Fruit fly (Drosophila melanogaster) whole organism, wandering third instar larva: Measurements from ENCODE around the gene Mst98Ca.
A peak's percentile ranks its signal among the peaks of the same experiment; 100 is the strongest.

Experiments
- Abd-B ChIP-seq: fragments of >200 bp; optimal IDR thresholded peaks from 2 replicates; lab custom pipeline; 2017; ENCODE audit warnings: missing biosample characterization, missing genetic modification characterization
- CG32264 ChIP-seq: fragments of 200-800 bp; sonication (Bioruptor generic); optimal IDR thresholded peaks from 2 replicates; lab custom pipeline; 2016; ENCODE audit warnings: missing biosample characterization, missing genetic modification characterization
- CG9705 ChIP-seq: fragments of 200-800 bp; sonication (Bioruptor generic); optimal IDR thresholded peaks from 2 replicates; lab custom pipeline; 2018; ENCODE audit warnings: missing biosample characterization, mild to moderate bottlenecking, missing genetic modification characterization
- CrebA ChIP-seq: fragments of 200-800 bp; sonication (Bioruptor generic); optimal IDR thresholded peaks from 2 replicates; lab custom pipeline; 2016; ENCODE audit warnings: missing biosample characterization, mild to moderate bottlenecking, missing genetic modification characterization, borderline replicate concordance
- Dfd ChIP-seq: fragments of >200 bp; optimal IDR thresholded peaks from 2 replicates; lab custom pipeline; 2017; ENCODE audit warnings: missing biosample characterization, missing genetic modification characterization
- Dif ChIP-seq: fragments of 200-275, 200-300 bp; sonication (Bioruptor generic); optimal IDR thresholded peaks from 2 replicates; lab custom pipeline; 2018; ENCODE audit warnings: missing biosample characterization, missing genetic modification characterization; ENCODE audit not compliant: partially characterized antibody
- GATAd ChIP-seq: sonication (Bioruptor generic); optimal IDR thresholded peaks from 2 replicates; lab custom pipeline; 2016; ENCODE audit warnings: missing biosample characterization, missing genetic modification characterization
- HLH106 ChIP-seq: fragments of 200-800 bp; optimal IDR thresholded peaks from 3 replicates; lab custom pipeline; 2019; ENCODE audit warnings: missing biosample characterization, mild to moderate bottlenecking, missing genetic modification characterization, moderate library complexity
- Hnf4 ChIP-seq: fragments of 200-800 bp; sonication (Bioruptor generic); optimal IDR thresholded peaks from 2 replicates; lab custom pipeline; 2016; ENCODE audit warnings: missing biosample characterization, mild to moderate bottlenecking, missing genetic modification characterization
- Hr78 ChIP-seq: fragments of >200 bp; optimal IDR thresholded peaks from 2 replicates; lab custom pipeline; 2017; ENCODE audit warnings: missing biosample characterization, missing genetic modification characterization
- Hr83 ChIP-seq: fragments of 200-300 bp; sonication (Bioruptor generic); optimal IDR thresholded peaks from 2 replicates; lab custom pipeline; 2016; ENCODE audit warnings: missing biosample characterization, mild to moderate bottlenecking, missing genetic modification characterization, moderate library complexity; ENCODE audit not compliant: poor library complexity, severe bottlenecking
- Jra ChIP-seq: sonication (Bioruptor generic); optimal IDR thresholded peaks from 2 replicates; lab custom pipeline; 2016; ENCODE audit warnings: missing biosample characterization, missing genetic modification characterization
- Myc ChIP-seq: fragments of >200 bp; optimal IDR thresholded peaks from 2 replicates; lab custom pipeline; 2017
- N ChIP-seq: fragments of >200 bp; optimal IDR thresholded peaks from 2 replicates; lab custom pipeline; 2018; ENCODE audit warnings: missing biosample characterization, missing external identifiers, missing genetic modification characterization
- OdsH ChIP-seq: fragments of 200-800 bp; sonication (Bioruptor generic); optimal IDR thresholded peaks from 2 replicates; lab custom pipeline; 2016; ENCODE audit warnings: missing biosample characterization, mild to moderate bottlenecking, missing genetic modification characterization
- Rel ChIP-seq, 2 experiments: fragments of 200-800 bp; sonication (Bioruptor generic) in 1 of 2; optimal IDR thresholded peaks; 2 replicates in 1 of 2; 3 replicates in 1 of 2; lab custom pipeline; 2016 to 2019; ENCODE audit warnings: mild to moderate bottlenecking in 2 of 2, missing biosample characterization in 2 of 2, missing genetic modification characterization in 2 of 2, moderate library complexity in 1 of 2
- Sp1 ChIP-seq: fragments of 200-800 bp; sonication (Bioruptor generic); optimal IDR thresholded peaks from 3 replicates; lab custom pipeline; 2019; ENCODE audit warnings: missing biosample characterization, mild to moderate bottlenecking, missing genetic modification characterization, moderate library complexity
- Vsx2 ChIP-seq: fragments of 200-300, 225-300 bp; sonication (Bioruptor generic); optimal IDR thresholded peaks from 2 replicates; lab custom pipeline; 2018; ENCODE audit warnings: missing biosample characterization, missing genetic modification characterization; ENCODE audit not compliant: partially characterized antibody
- br ChIP-seq: fragments of 200-800 bp; sonication (Bioruptor generic); optimal IDR thresholded peaks from 2 replicates; lab custom pipeline; 2016; ENCODE audit warnings: missing biosample characterization, missing genetic modification characterization
- brk ChIP-seq: fragments of 200-800 bp; sonication (Bioruptor generic); optimal IDR thresholded peaks from 2 replicates; lab custom pipeline; 2016; ENCODE audit warnings: missing biosample characterization, mild to moderate bottlenecking, missing genetic modification characterization
- dl ChIP-seq, 2 experiments: fragments of 175-275, 200-275 bp in 1 of 2; fragments of 200-275 bp in 1 of 2; sonication (Bioruptor generic); optimal IDR thresholded peaks; lab custom pipeline; 2018; ENCODE audit warnings: mild to moderate bottlenecking in 2 of 2, missing biosample characterization in 2 of 2, missing genetic modification characterization in 2 of 2, moderate library complexity in 2 of 2; ENCODE audit not compliant: partially characterized antibody in 2 of 2, insufficient read depth in 1 of 2
- dsf ChIP-seq: sonication (Bioruptor generic); optimal IDR thresholded peaks from 2 replicates; lab custom pipeline; 2016; ENCODE audit warnings: missing biosample characterization, missing genetic modification characterization, borderline replicate concordance
- ey ChIP-seq: fragments of 200-800 bp; sonication (Bioruptor generic); optimal IDR thresholded peaks from 2 replicates; lab custom pipeline; 2016; ENCODE audit warnings: missing biosample characterization, missing genetic modification characterization
- foxo ChIP-seq, 2 experiments: fragments of 200-800 bp; sonication (Bioruptor generic); optimal IDR thresholded peaks; 2 replicates in 1 of 2; 3 replicates in 1 of 2; lab custom pipeline; 2016 to 2017; ENCODE audit warnings: missing biosample characterization in 2 of 2, missing genetic modification characterization in 2 of 2
- fru ChIP-seq: fragments of 200-800 bp; sonication (Bioruptor generic); optimal IDR thresholded peaks from 3 replicates; lab custom pipeline; 2016; ENCODE audit warnings: missing biosample characterization, mild to moderate bottlenecking, missing genetic modification characterization
- h ChIP-seq: fragments of 200-800 bp; sonication (Bioruptor generic); optimal IDR thresholded peaks from 3 replicates; lab custom pipeline; 2016; ENCODE audit warnings: missing biosample characterization, mild to moderate bottlenecking, missing genetic modification characterization
- jim ChIP-seq: fragments of 175-275, 200-325 bp; sonication (Bioruptor generic); optimal IDR thresholded peaks from 2 replicates; lab custom pipeline; 2016; ENCODE audit warnings: missing biosample characterization, mild to moderate bottlenecking, missing genetic modification characterization
- pan ChIP-seq: fragments of >200 bp; optimal IDR thresholded peaks from 2 replicates; lab custom pipeline; 2017
- psq ChIP-seq: fragments of 200-800 bp; sonication (Bioruptor generic); optimal IDR thresholded peaks from 3 replicates; lab custom pipeline; 2017; ENCODE audit warnings: missing biosample characterization, mild to moderate bottlenecking, missing genetic modification characterization, moderate library complexity
- rgr ChIP-seq: fragments of 200-800 bp; sonication (Bioruptor generic); optimal IDR thresholded peaks from 3 replicates; lab custom pipeline; 2016; ENCODE audit warnings: missing biosample characterization, mild to moderate bottlenecking, missing genetic modification characterization
- sage ChIP-seq: fragments of 200-800 bp; sonication (Bioruptor generic); optimal IDR thresholded peaks from 2 replicates; lab custom pipeline; 2016; ENCODE audit warnings: missing biosample characterization, mild to moderate bottlenecking, missing genetic modification characterization
- sv ChIP-seq: fragments of 200-800 bp; sonication (Bioruptor generic); optimal IDR thresholded peaks from 3 replicates; lab custom pipeline; 2016; ENCODE audit warnings: missing biosample characterization, missing genetic modification characterization
- tai ChIP-seq: sonication (Bioruptor generic); optimal IDR thresholded peaks from 2 replicates; lab custom pipeline; 2016; ENCODE audit warnings: missing biosample characterization, missing genetic modification characterization
- woc ChIP-seq: sonication (Bioruptor generic); optimal IDR thresholded peaks from 2 replicates; lab custom pipeline; 2016; ENCODE audit warnings: missing biosample characterization, mild to moderate bottlenecking, missing genetic modification characterization

The Mst98Ca gene

DNA sequence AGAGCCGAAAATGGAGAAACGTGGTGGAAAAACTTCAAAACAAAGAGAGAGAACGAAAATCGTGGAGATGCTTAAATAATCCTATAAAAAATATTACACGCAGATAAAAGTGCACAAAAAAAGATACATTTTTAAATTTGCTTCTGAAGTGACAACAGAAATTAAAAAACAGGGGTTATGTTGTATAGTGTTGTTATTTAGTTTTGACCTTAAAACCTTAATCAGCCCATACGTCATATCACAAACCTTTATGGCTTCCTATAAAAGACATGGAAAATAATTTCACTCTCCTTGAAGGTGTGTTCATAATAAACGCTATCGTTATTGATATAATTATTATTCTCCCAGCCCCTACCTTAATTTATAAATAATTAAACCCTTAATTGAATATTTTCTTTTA lies 36.0 kb downstream of the Mst98Ca start:
- TF ChIP-seq rgr (GFP tag; lab: Kevin White, UChicago) = peak; percentile 23
- TF ChIP-seq foxo (GFP tag; optimal IDR thresholded peaks at IDR 0.05; lab: Kevin White, UChicago) = peak in 1 of 2 experiments; percentile 12
- TF ChIP-seq CG32264 = no peak
- TF ChIP-seq tai (GFP tag; lab: Kevin White, UChicago) = no peak
- TF ChIP-seq Myc (lab: Kevin White, UChicago) = no peak
- no peak for TF ChIP-seq Hr78 (GFP tag; lab: Kevin White, UChicago)
- peak; percentile 18 for TF ChIP-seq sv (GFP tag; lab: Kevin White, UChicago)
- TF ChIP-seq jim = no peak
- TF ChIP-seq Jra = peak; percentile 14
- peak; percentile 16 for TF ChIP-seq OdsH (GFP tag; lab: Kevin White, UChicago)
- TF ChIP-seq fru (GFP tag; lab: Kevin White, UChicago) = no peak

DNA sequence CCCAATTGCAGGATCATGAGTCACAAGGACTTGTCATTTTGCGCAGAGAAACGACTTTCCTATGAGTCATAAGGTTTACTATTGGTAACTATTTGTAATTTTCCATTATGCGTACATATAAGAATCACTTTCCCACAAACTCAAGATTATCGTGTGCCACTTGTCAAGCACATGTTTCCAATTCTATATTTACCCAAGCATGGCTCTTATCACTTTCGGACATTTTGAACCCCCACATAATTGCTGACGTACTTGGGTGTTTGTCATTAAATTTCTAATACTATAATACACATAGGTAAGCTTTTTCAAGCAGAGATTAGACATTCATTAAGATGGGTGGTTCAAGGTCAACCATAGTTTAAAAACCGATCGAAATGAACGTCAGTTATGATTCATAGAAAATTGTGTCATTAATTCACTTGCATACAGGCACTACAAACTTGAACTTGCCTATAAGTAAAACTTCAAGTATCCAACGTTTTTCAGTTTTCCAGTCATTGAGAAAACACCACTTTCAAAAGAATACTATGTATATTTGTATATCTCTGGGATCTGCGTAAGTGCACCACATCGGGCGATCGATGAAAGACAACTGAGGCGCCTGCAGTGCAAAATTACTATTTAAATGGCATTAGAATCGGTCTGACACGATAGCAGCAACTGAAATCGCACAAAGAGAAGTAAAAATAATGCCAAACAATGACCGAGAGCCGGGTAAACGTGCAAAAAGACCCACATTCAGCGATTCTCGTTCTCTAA lies 36.8 kb downstream of the Mst98Ca start:
- no peak for TF ChIP-seq CG9705 (GFP tag; lab: Kevin White, UChicago)
- no peak for TF ChIP-seq HLH106 (tag; lab: Kevin White, UChicago)

- TF ChIP-seq ey = peak; percentile 8
- TF ChIP-seq psq (GFP tag; lab: Kevin White, UChicago) = no peak
- no peak for TF ChIP-seq OdsH (GFP tag; lab: Kevin White, UChicago)
- no peak for TF ChIP-seq sage
- TF ChIP-seq tai (GFP tag; lab: Kevin White, UChicago) = peak; percentile 12
- TF ChIP-seq Dfd (GFP tag; lab: Kevin White, UChicago) = no peak
- TF ChIP-seq fru (GFP tag; lab: Kevin White, UChicago) = peak; percentile 7
- peak; percentile 32 for TF ChIP-seq Hr83
- no peak for TF ChIP-seq GATAd (GFP tag; lab: Kevin White, UChicago)
- no peak for TF ChIP-seq pan (lab: Kevin White, UChicago)
- no peak for TF ChIP-seq Rel (GFP tag; optimal IDR thresholded peaks at IDR 0.05; lab: Kevin White, UChicago)
- no peak for TF ChIP-seq Rel (tag; optimal IDR thresholded peaks at IDR 0.05; lab: Kevin White, UChicago)
- peak; percentile 4 for TF ChIP-seq rgr (GFP tag; lab: Kevin White, UChicago)
- no peak for TF ChIP-seq brk (GFP tag; lab: Kevin White, UChicago)
- TF ChIP-seq foxo (GFP tag; optimal IDR thresholded peaks at IDR 0.05; lab: Kevin White, UChicago) = peak in 1 of 2 experiments; percentile 26
- TF ChIP-seq sv (GFP tag; lab: Kevin White, UChicago) = peak; percentile 54
- TF ChIP-seq Hnf4 (GFP tag; lab: Kevin White, UChicago) = no peak
Measured at dm6 chr3R:28328780-28329546, 37.8 kb downstream of the Mst98Ca start.

DNA sequence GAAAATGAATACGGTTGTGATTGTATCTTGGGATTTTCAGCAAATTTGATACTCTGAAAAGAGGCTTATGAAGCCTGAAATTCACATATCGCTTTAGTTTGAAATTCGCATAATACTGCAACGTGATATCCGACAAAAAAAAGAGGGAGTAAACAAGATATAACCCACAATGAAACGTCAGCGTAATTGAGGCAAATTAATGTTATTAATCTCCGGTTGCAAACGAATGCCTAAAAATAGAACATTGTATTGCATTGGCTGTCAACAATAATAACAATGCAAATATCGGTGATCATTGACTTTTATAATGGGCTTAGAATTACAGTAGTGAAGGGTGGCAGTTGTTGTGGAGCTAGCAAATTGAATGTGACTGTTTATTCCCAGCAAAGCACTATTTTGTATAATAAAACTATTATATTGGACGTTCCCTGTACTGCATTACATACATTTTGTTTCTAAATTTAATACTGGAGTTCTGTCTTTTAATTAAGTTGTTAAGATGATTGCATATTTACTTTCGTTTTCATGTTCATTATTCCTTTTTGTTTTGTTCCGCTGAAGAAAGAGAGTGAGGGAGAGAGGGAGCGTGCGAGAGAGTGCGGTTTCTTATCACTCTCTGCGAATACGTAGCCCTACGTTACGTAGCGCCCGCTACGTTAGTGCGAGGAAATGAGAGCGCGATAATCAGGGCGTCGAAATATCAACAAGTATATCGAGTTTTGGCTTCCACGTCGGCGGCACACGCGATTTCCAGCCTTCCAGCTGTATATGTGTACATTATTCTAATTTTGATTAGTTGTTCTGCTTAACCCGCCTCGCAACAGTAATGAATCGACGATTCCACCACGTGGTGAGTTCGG lies 39.4 kb downstream of the Mst98Ca start:
- TF ChIP-seq Abd-B (GFP tag; lab: Kevin White, UChicago) (no peak), dl (GFP tag; optimal IDR thresholded peaks at IDR 0.05; lab: Kevin White, UChicago; ENCODE audit: insufficient read depth in 1 of 2, partially characterized antibody in 2 of 2) (peak; percentile 25 to 50), GATAd (GFP tag; lab: Kevin White, UChicago) (peak; percentile 5), Sp1 (GFP tag; lab: Kevin White, UChicago) (no peak), br (GFP tag; lab: Kevin White, UChicago) (no peak), pan (lab: Kevin White, UChicago) (no peak), OdsH (GFP tag; lab: Kevin White, UChicago) (no peak), dsf (GFP tag; lab: Kevin White, UChicago) (no peak), ey (no peak), Jra (no peak), Hnf4 (GFP tag; lab: Kevin White, UChicago) (no peak), tai (GFP tag; lab: Kevin White, UChicago) (no peak), foxo (GFP tag; optimal IDR thresholded peaks at IDR 0.05; lab: Kevin White, UChicago) (peak in 1 of 2 experiments; percentile 5), psq (GFP tag; lab: Kevin White, UChicago) (peak; percentile 76), h (peak; percentile 52), fru (GFP tag; lab: Kevin White, UChicago) (peak; percentile 12), rgr (GFP tag; lab: Kevin White, UChicago) (peak; percentile 25), CrebA (no peak), woc (GFP tag; lab: Kevin White, UChicago) (peak; percentile 2), Vsx2 (GFP tag; lab: Kevin White, UChicago) (no peak), sv (GFP tag; lab: Kevin White, UChicago) (no peak), CG32264 (no peak), brk (GFP tag; lab: Kevin White, UChicago) (no peak), Myc (lab: Kevin White, UChicago) (peak; percentile 40), HLH106 (tag; lab: Kevin White, UChicago) (peak; percentile 15), Dfd (GFP tag; lab: Kevin White, UChicago) (no peak), Rel (GFP tag; optimal IDR thresholded peaks at IDR 0.05; lab: Kevin White, UChicago) (no peak), Rel (tag; optimal IDR thresholded peaks at IDR 0.05; lab: Kevin White, UChicago) (no peak), Hr78 (GFP tag; lab: Kevin White, UChicago) (no peak), sage (peak; percentile 18), N (no peak), Dif (GFP tag; lab: Kevin White, UChicago) (peak; percentile 74)
